Worm (Caenorhabditis elegans) whole organism, L4/young adult: ENCODE data around the gene Y73B6BL.14.

Experiments
- W03F9.2 ChIP-seq: fragments of 150-350 bp; optimal IDR thresholded peaks from 2 replicates; lab custom pipeline; 2014; ENCODE audit warnings: missing biosample characterization, missing genetic modification characterization
- dao-5 ChIP-seq: sonication (generic microtip); optimal IDR thresholded peaks from 2 replicates; lab custom pipeline; 2016; ENCODE audit warnings: missing genotype, missing genetic modification characterization, moderate library complexity, missing compliant biosample characterization
- him-1 ChIP-seq: sonication (generic microtip); optimal IDR thresholded peaks from 2 replicates; lab custom pipeline; 2016; ENCODE audit warnings: missing genotype, missing genetic modification reagents, missing genetic modification characterization, missing compliant biosample characterization

DNA sequence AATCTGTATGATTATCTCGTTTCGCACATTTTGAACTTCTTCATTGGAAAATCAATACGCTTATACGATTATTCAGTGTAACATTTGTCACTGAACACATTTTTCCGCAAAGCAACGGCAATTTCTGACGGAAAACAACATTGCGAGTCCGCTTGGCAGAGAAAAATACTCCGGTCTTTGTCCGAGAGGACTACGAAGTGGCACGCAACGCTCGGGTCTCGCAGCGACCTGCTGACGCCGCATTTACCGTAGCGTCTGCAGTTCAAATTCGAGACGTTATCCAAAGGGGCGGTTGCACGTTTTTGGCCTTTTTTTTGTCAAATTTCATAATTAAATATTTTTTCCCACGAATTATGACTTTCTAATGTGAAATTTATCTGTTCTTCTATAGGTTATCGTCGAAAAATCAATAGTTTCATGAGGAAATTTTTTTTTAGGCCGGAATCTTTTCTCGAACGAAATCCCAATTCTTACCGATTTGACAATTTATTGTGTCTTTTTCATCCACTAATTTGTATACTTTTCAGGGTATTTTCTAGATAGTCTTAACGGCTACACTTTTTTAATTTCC lies 19.0 kb downstream of the Y73B6BL.14 start, which contains the start of gene sqd-1:
- TF ChIP-seq W03F9.2 (tag; lab: Kevin White, UChicago) (peak; percentile 100), him-1 (tag; lab: Kevin White, UChicago) (peak; percentile 86), dao-5 (tag; lab: Kevin White, UChicago) (no peak)
